Worm (Caenorhabditis elegans): ENCODE data around the gene zig-5.

The zig-5 gene

ce11 chrIII:10905112-10905511 is 48.2 kb downstream of the zig-5 start (continued):
- no peak for TF ChIP-seq unc-98 (GFP tag; IDR thresholded peaks at IDR 0.05)

- TF ChIP-seq tbx-2 (tag; optimal IDR thresholded peaks at IDR 0.05) (no peak), efl-1 (optimal IDR thresholded peaks at IDR 0.05) (no peak), efl-1 (GFP tag; optimal IDR thresholded peaks at IDR 0.05 in 1 of 2) (peak; percentile 10 to 94), isw-1 (GFP tag; IDR thresholded peaks at IDR 0.05) (no peak), lsy-2 (tag; optimal IDR thresholded peaks at IDR 0.05) (peak in 1 of 2 experiments; percentile 39), dpl-1 (GFP tag; optimal IDR thresholded peaks at IDR 0.05) (peak in 2 of 3 experiments; percentile 1 to 54)
These were observed 48.9 kb downstream of the zig-5 start for ce11 chrIII:10904320-10904961.

- TF ChIP-seq skn-1 (tag; optimal IDR thresholded peaks at IDR 0.05), result no peak
- no peak for TF ChIP-seq zag-1 (tag; optimal IDR thresholded peaks at IDR 0.05)
- TF ChIP-seq ztf-4 (tag; optimal IDR thresholded peaks at IDR 0.05), result peak; percentile 50
- TF ChIP-seq fkh-8 (tag; optimal IDR thresholded peaks at IDR 0.05), result peak; percentile 98
- TF ChIP-seq C16A3.4 (tag; optimal IDR thresholded peaks at IDR 0.05), result no peak
- no peak for TF ChIP-seq nhr-28 (tag; optimal IDR thresholded peaks at IDR 0.05)
- TF ChIP-seq tbx-2 (tag; optimal IDR thresholded peaks at IDR 0.05), result peak; percentile 8
- peak; percentile 43 for TF ChIP-seq sox-4 (tag; optimal IDR thresholded peaks at IDR 0.05)
- no peak for TF ChIP-seq alr-1 (tag; optimal IDR thresholded peaks at IDR 0.05; ENCODE audit: borderline replicate concordance)
- TF ChIP-seq swsn-7 (tag; optimal IDR thresholded peaks at IDR 0.05), result peak; percentile 45
- TF ChIP-seq ceh-82 (tag; optimal IDR thresholded peaks at IDR 0.05), result peak in 1 of 3 experiments; percentile 37
- peak; percentile 10 to 30 for TF ChIP-seq lsy-2 (tag; optimal IDR thresholded peaks at IDR 0.05)
- peak; percentile 80 for TF ChIP-seq pax-3 (tag; optimal IDR thresholded peaks at IDR 0.05)
- TF ChIP-seq snu-23 (GFP tag; optimal IDR thresholded peaks at IDR 0.05), result peak; percentile 43
- TF ChIP-seq snpc-4 (tag; optimal IDR thresholded peaks at IDR 0.05), result no peak
- TF ChIP-seq mep-1 (tag; optimal IDR thresholded peaks at IDR 0.05), result peak; percentile 42
- no peak for TF ChIP-seq hpl-2 (GFP tag; optimal IDR thresholded peaks at IDR 0.05)
- no peak for TF ChIP-seq mab-9 (GFP tag; IDR thresholded peaks at IDR 0.05)
- TF ChIP-seq fkh-10 (GFP tag; optimal IDR thresholded peaks at IDR 0.05), result peak; percentile 50
- TF ChIP-seq lin-14 (GFP tag; optimal IDR thresholded peaks at IDR 0.05), result peak; percentile 79
- TF ChIP-seq nhr-20 (tag; optimal IDR thresholded peaks at IDR 0.05), result peak; percentile 4
- TF ChIP-seq lir-3 (tag; optimal IDR thresholded peaks at IDR 0.05; ENCODE audit: poor library complexity), result peak; percentile 14
- TF ChIP-seq nhr-47 (tag; optimal IDR thresholded peaks at IDR 0.05), result peak; percentile 80
- TF ChIP-seq nhr-11 (tag; optimal IDR thresholded peaks at IDR 0.05), result peak; percentile 60
- no peak for TF ChIP-seq lin-39 (tag; optimal IDR thresholded peaks at IDR 0.05)
- peak; percentile 82 for TF ChIP-seq dsc-1 (tag; optimal IDR thresholded peaks at IDR 0.05)
- no peak for TF ChIP-seq nhr-77 (tag; optimal IDR thresholded peaks at IDR 0.05)
- TF ChIP-seq elt-3 (tag; optimal IDR thresholded peaks at IDR 0.05), result no peak
- peak; percentile 63 for TF ChIP-seq egl-13 (tag; optimal IDR thresholded peaks at IDR 0.05)
- TF ChIP-seq xbp-1 (tag; optimal IDR thresholded peaks at IDR 0.05), result peak; percentile 59
- TF ChIP-seq efl-1 (optimal IDR thresholded peaks at IDR 0.05), result no peak
- no peak for TF ChIP-seq efl-1 (GFP tag; optimal IDR thresholded peaks at IDR 0.05 in 1 of 2)
- TF ChIP-seq nhr-71 (tag; optimal IDR thresholded peaks at IDR 0.05), result peak; percentile 73
- TF ChIP-seq unc-86 (tag; optimal IDR thresholded peaks at IDR 0.05), result peak; percentile 12
These were observed 50.2 kb downstream of the zig-5 start for ce11 chrIII:10903009-10903609.

ce11 chrIII:10902341-10902740 is 51.0 kb downstream of the zig-5 start, which contains the start of gene unc-119:
TSS of gene unc-119 (plus strand) at chrIII:10902641.
- TF ChIP-seq unc-98 (GFP tag; IDR thresholded peaks at IDR 0.05) (no peak), nhr-237 (tag; optimal IDR thresholded peaks at IDR 0.05) (no peak), ceh-63 (GFP tag; optimal IDR thresholded peaks at IDR 0.05) (no peak), aha-1 (tag; optimal IDR thresholded peaks at IDR 0.05) (no peak), nhr-77 (tag; optimal IDR thresholded peaks at IDR 0.05) (no peak)
